Fruit fly (Drosophila melanogaster) S2 (cell line): ENCODE measurements around the gene CG8891.

Experiments used
- CG8478 ChIP-seq: fragments of >200 bp; optimal IDR thresholded peaks from 2 replicates; lab custom pipeline; 2018
- CTCF ChIP-seq, 2 experiments: fragments of >200 bp; optimal IDR thresholded peaks; 2 replicates each; lab custom pipeline; 2018

dm6 chr2L:5027321-5028069 lies 48.3 kb upstream of the CG8891 start:
- TF ChIP-seq CG8478 (lab: Kevin White, UChicago) (no peak), CTCF (optimal IDR thresholded peaks at IDR 0.05; lab: Kevin White, UChicago) (no peak)
